Worm (Caenorhabditis elegans): ENCODE measurements around the gene sgt-1.

DNA sequence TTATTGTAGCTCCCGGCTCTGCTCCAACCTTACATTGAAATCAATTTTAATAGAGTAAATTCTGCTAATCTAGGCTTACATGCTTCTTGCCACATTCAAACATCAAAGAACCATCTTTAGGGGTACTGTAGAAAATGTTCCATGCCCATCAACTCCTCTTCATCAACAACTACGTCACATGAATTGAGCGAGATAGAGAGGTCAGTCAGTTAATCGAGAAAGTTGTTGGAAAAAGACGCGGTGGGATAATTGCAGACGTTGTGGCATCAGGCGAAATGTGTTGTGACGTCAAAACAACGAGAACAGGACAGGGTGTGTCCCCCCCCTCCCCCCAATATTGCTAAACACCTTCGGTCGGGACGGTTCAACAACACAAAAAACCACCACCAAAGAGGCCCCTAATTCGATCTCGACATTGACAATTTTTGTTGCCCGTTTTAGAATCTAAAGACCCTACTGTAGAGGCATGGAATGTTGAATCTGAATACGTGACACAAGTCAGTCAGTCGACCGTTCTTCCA lies 15.0 kb upstream of the sgt-1 start:
- TF ChIP-seq alr-1 (tag; optimal IDR thresholded peaks at IDR 0.05; ENCODE audit: borderline replicate concordance) (no peak), ama-1 (optimal IDR thresholded peaks at IDR 0.05) (no peak), ztf-11 (tag; optimal IDR thresholded peaks at IDR 0.05) (no peak), elt-2 (tag; optimal IDR thresholded peaks at IDR 0.05) (no peak), nhr-71 (tag; optimal IDR thresholded peaks at IDR 0.05) (no peak), egl-27 (tag; optimal IDR thresholded peaks at IDR 0.05) (no peak)

Measured in whole organism, L1 larva.